Fruit fly (Drosophila melanogaster) whole organism, embryonic: ENCODE results near the gene cerv.

Experiments
- Adf1 ChIP-seq: fragments of 200-800 bp; sonication (Bioruptor generic); IDR thresholded peaks from 2 replicates; pipeline ENCODE4 v1.3.6; 2022; ENCODE audit warnings: missing biosample characterization, missing genetic modification characterization
- Blimp-1 ChIP-seq: fragments of 200-800 bp; sonication (Bioruptor generic); optimal IDR thresholded peaks from 3 replicates; lab custom pipeline; 2018; ENCODE audit warnings: missing biosample characterization, missing genetic modification characterization, mild to moderate bottlenecking, moderate library complexity, missing genetic modification reagents
- BtbVII ChIP-seq: fragments of 200-800 bp; sonication (Bioruptor generic); optimal IDR thresholded peaks from 3 replicates; lab custom pipeline; 2017; ENCODE audit warnings: missing biosample characterization, mild to moderate bottlenecking, missing genetic modification characterization
- CG10147 ChIP-seq: fragments of 200-800 bp; sonication (Bioruptor generic); optimal IDR thresholded peaks from 2 replicates; lab custom pipeline; 2019; ENCODE audit warnings: missing biosample characterization, mild to moderate bottlenecking, missing genetic modification characterization, moderate library complexity
- CG10462 ChIP-seq: fragments of 200-800 bp; sonication (Bioruptor generic); optimal IDR thresholded peaks from 2 replicates; lab custom pipeline; 2016; ENCODE audit warnings: missing biosample characterization, missing genetic modification characterization
- CG11723 ChIP-seq: fragments of 200-800 bp; sonication (Bioruptor generic); optimal IDR thresholded peaks from 2 replicates; lab custom pipeline; 2017; ENCODE audit warnings: missing biosample characterization, mild to moderate bottlenecking, missing genetic modification characterization
- CG12236 ChIP-seq: fragments of 200-800 bp; sonication (Bioruptor generic); optimal IDR thresholded peaks from 2 replicates; lab custom pipeline; 2016; ENCODE audit warnings: missing biosample characterization, missing genetic modification characterization
- CG12744 ChIP-seq: fragments of 200-800 bp; sonication (Bioruptor generic); optimal IDR thresholded peaks from 2 replicates; lab custom pipeline; 2016; ENCODE audit warnings: missing biosample characterization, missing genetic modification characterization
- CG1529 ChIP-seq: fragments of 200-800 bp; sonication (Bioruptor generic); optimal IDR thresholded peaks from 3 replicates; lab custom pipeline; 2018; ENCODE audit warnings: missing biosample characterization, missing genetic modification characterization
- CG1603 ChIP-seq: fragments of 200-800 bp; sonication (Bioruptor generic); optimal IDR thresholded peaks from 2 replicates; lab custom pipeline; 2019; ENCODE audit warnings: missing biosample characterization, mild to moderate bottlenecking, missing genetic modification characterization, moderate library complexity
- CG16779 ChIP-seq: fragments of 200-800 bp; sonication (Bioruptor generic); IDR thresholded peaks from 2 replicates; pipeline ENCODE4 v1.3.6; 2022; ENCODE audit warnings: missing biosample characterization, missing genetic modification characterization
- CG16815 ChIP-seq: fragments of 200-800 bp; sonication (Bioruptor generic); optimal IDR thresholded peaks from 3 replicates; lab custom pipeline; 2017; ENCODE audit warnings: missing biosample characterization, mild to moderate bottlenecking, missing genetic modification characterization
- CG16863 ChIP-seq: fragments of 200-800 bp; sonication (Bioruptor generic); optimal IDR thresholded peaks from 3 replicates; lab custom pipeline; 2016; ENCODE audit warnings: missing biosample characterization, missing genetic modification characterization
- CG30431 ChIP-seq: fragments of 200-800 bp; sonication (Bioruptor generic); optimal IDR thresholded peaks from 2 replicates; lab custom pipeline; 2017; ENCODE audit warnings: missing biosample characterization, missing genetic modification characterization
- CG42726 ChIP-seq: fragments of 200-800 bp; sonication (Bioruptor generic); IDR thresholded peaks from 2 replicates; pipeline ENCODE4 v1.3.6; 2022; ENCODE audit warnings: missing biosample characterization, missing genetic modification characterization; ENCODE audit not compliant: partially characterized antibody
- CG4328 ChIP-seq: fragments of 200-800 bp; sonication (Bioruptor generic); optimal IDR thresholded peaks from 3 replicates; lab custom pipeline; 2017; ENCODE audit warnings: missing biosample characterization, missing genetic modification reagents, missing genetic modification characterization
- CG4360 ChIP-seq: fragments of 200-800 bp; sonication (Bioruptor generic); IDR thresholded peaks from 2 replicates; pipeline ENCODE4 v1.3.6; 2022; ENCODE audit warnings: missing biosample characterization, missing genetic modification characterization
- CG5180 ChIP-seq: fragments of 200-800 bp; sonication (Bioruptor generic); optimal IDR thresholded peaks from 3 replicates; lab custom pipeline; 2017; ENCODE audit warnings: missing biosample characterization, missing genetic modification characterization, mild to moderate bottlenecking, moderate library complexity, missing genetic modification reagents
- CG6765 ChIP-seq: fragments of 200-800 bp; sonication (Bioruptor generic); optimal IDR thresholded peaks from 3 replicates; lab custom pipeline; 2017; ENCODE audit warnings: missing biosample characterization, mild to moderate bottlenecking, missing genetic modification characterization
- CG6791 ChIP-seq: fragments of 200-800 bp; sonication (Bioruptor generic); IDR thresholded peaks from 3 replicates; pipeline ENCODE4 v1.3.6; 2022; ENCODE audit warnings: missing biosample characterization, missing genetic modification characterization; ENCODE audit not compliant: partially characterized antibody
- CG7928 ChIP-seq: fragments of 200-800 bp; sonication (Bioruptor generic); optimal IDR thresholded peaks from 2 replicates; lab custom pipeline; 2017; ENCODE audit warnings: missing biosample characterization, mild to moderate bottlenecking, missing genetic modification characterization
- CG9437 ChIP-seq: fragments of 200-800 bp; sonication (Bioruptor generic); optimal IDR thresholded peaks from 2 replicates; lab custom pipeline; 2018; ENCODE audit warnings: missing biosample characterization, mild to moderate bottlenecking, missing genetic modification characterization
- CG9932 ChIP-seq: fragments of 200-800 bp; sonication (Bioruptor generic); IDR thresholded peaks from 2 replicates; pipeline ENCODE4 v1.3.6; 2022; ENCODE audit warnings: missing biosample characterization, missing genetic modification characterization
- Drgx ChIP-seq: fragments of 200-800 bp; sonication (Bioruptor generic); IDR thresholded peaks from 2 replicates; pipeline ENCODE4 v1.3.6; 2022; ENCODE audit warnings: missing biosample characterization, missing genetic modification characterization
- Gsc ChIP-seq: fragments of 200-800 bp; sonication (Bioruptor generic); IDR thresholded peaks from 2 replicates; pipeline ENCODE4 v1.3.6; 2022; ENCODE audit warnings: missing biosample characterization, missing genetic modification characterization
- Hand ChIP-seq: fragments of 200-800 bp; sonication (Bioruptor generic); optimal IDR thresholded peaks from 2 replicates; lab custom pipeline; 2017; ENCODE audit warnings: mild to moderate bottlenecking, missing biosample characterization, missing genetic modification reagents, missing genetic modification characterization
- Hr51 ChIP-seq, 2 experiments: fragments of 200-800 bp; sonication (Bioruptor generic); optimal IDR thresholded peaks; 2 replicates in 1 of 2; 3 replicates in 1 of 2; lab custom pipeline; 2016 to 2018; ENCODE audit warnings: missing biosample characterization in 2 of 2, missing genetic modification characterization in 2 of 2, mild to moderate bottlenecking in 1 of 2, moderate library complexity in 1 of 2
- Neu2 ChIP-seq: fragments of 200-800 bp; sonication (Bioruptor generic); optimal IDR thresholded peaks from 3 replicates; lab custom pipeline; 2016; ENCODE audit warnings: missing biosample characterization, missing genetic modification characterization, borderline replicate concordance
- Oaz ChIP-seq: fragments of 200-800 bp; sonication (Bioruptor generic); IDR thresholded peaks from 2 replicates; pipeline ENCODE4 v1.3.6; 2022; ENCODE audit warnings: missing biosample characterization, missing genetic modification characterization
- Sox102F ChIP-seq: fragments of 200-800 bp; sonication (Bioruptor generic); optimal IDR thresholded peaks from 2 replicates; lab custom pipeline; 2018; ENCODE audit warnings: missing biosample characterization, mild to moderate bottlenecking, missing genetic modification characterization, moderate library complexity
- YL-1 ChIP-seq: fragments of 200-800 bp; sonication (Bioruptor generic); optimal IDR thresholded peaks from 3 replicates; lab custom pipeline; 2017; ENCODE audit warnings: missing biosample characterization, mild to moderate bottlenecking, missing genetic modification characterization
- al ChIP-seq: fragments of 200-800 bp; sonication (Bioruptor generic); IDR thresholded peaks from 2 replicates; pipeline ENCODE4 v1.3.6; 2022; ENCODE audit warnings: missing biosample characterization, missing genetic modification characterization
- ato ChIP-seq: fragments of 200-800 bp; sonication (Bioruptor generic); IDR thresholded peaks from 2 replicates; pipeline ENCODE4 v1.3.6; 2022; ENCODE audit warnings: missing biosample characterization, missing genetic modification characterization; ENCODE audit not compliant: partially characterized antibody
- btn ChIP-seq: fragments of 200-800 bp; sonication (Bioruptor generic); optimal IDR thresholded peaks from 2 replicates; lab custom pipeline; 2016; ENCODE audit warnings: missing biosample characterization, missing genetic modification characterization
- cas ChIP-seq: fragments of 200-800 bp; sonication (Bioruptor generic); IDR thresholded peaks from 2 replicates; pipeline ENCODE4 v1.3.6; 2022; ENCODE audit warnings: missing biosample characterization, missing genetic modification characterization
- caup ChIP-seq: fragments of 200-800 bp; sonication (Bioruptor generic); optimal IDR thresholded peaks from 3 replicates; lab custom pipeline; 2017; ENCODE audit warnings: missing biosample characterization, mild to moderate bottlenecking, missing genetic modification characterization, moderate library complexity; ENCODE audit not compliant: severe bottlenecking
- dmrt11E ChIP-seq: fragments of 200-800 bp; sonication (Bioruptor generic); optimal IDR thresholded peaks from 3 replicates; lab custom pipeline; 2018; ENCODE audit warnings: missing biosample characterization, mild to moderate bottlenecking, missing genetic modification characterization, moderate library complexity
- dysf ChIP-seq: fragments of 200-800 bp; sonication (Bioruptor generic); IDR thresholded peaks from 3 replicates; pipeline ENCODE4 v1.3.6; 2022; ENCODE audit warnings: missing biosample characterization, missing genetic modification characterization
- ems ChIP-seq: fragments of 200-800 bp; sonication (Bioruptor generic); optimal IDR thresholded peaks from 3 replicates; lab custom pipeline; 2016; ENCODE audit warnings: missing biosample characterization, missing genetic modification characterization
- eve ChIP-seq, 2 experiments: fragments of >200 bp; optimal IDR thresholded peaks; 2 replicates each; lab custom pipeline; 2017; ENCODE audit warnings: missing biosample characterization in 2 of 2, missing genetic modification characterization in 2 of 2
- fd64A ChIP-seq: fragments of 200-800 bp; sonication (Bioruptor generic); optimal IDR thresholded peaks from 3 replicates; lab custom pipeline; 2018; ENCODE audit warnings: missing biosample characterization, mild to moderate bottlenecking, missing genetic modification characterization
- klu ChIP-seq: fragments of 200-800 bp; sonication (Bioruptor generic); IDR thresholded peaks from 2 replicates; pipeline ENCODE4 v1.3.6; 2022; ENCODE audit warnings: missing biosample characterization, missing genetic modification characterization
- lbe ChIP-seq: fragments of 200-800 bp; sonication (Bioruptor generic); optimal IDR thresholded peaks from 2 replicates; lab custom pipeline; 2016; ENCODE audit warnings: missing biosample characterization, mild to moderate bottlenecking, missing genetic modification characterization
- lilli ChIP-seq: fragments of 200-800 bp; sonication (Bioruptor generic); optimal IDR thresholded peaks from 3 replicates; lab custom pipeline; 2016; ENCODE audit warnings: missing biosample characterization, missing genetic modification characterization
- lola ChIP-seq, 3 experiments: fragments of >200 bp in 2 of 3; fragments of 200-800 bp in 1 of 3; sonication (Bioruptor generic) in 1 of 3; optimal IDR thresholded peaks; 2 replicates each; lab custom pipeline; 2017 to 2019; ENCODE audit warnings: missing biosample characterization in 3 of 3, missing genetic modification characterization in 3 of 3, mild to moderate bottlenecking in 1 of 3, moderate library complexity in 1 of 3
- pho ChIP-seq: fragments of 200-800 bp; sonication (Bioruptor generic); optimal IDR thresholded peaks from 2 replicates; lab custom pipeline; 2016; ENCODE audit warnings: missing biosample characterization, missing genetic modification characterization
- run ChIP-seq: fragments of 200-800 bp; sonication (Bioruptor generic); optimal IDR thresholded peaks from 3 replicates; lab custom pipeline; 2018; ENCODE audit warnings: missing biosample characterization, mild to moderate bottlenecking, missing genetic modification characterization
- sug ChIP-seq: fragments of 200-800 bp; optimal IDR thresholded peaks from 2 replicates; lab custom pipeline; 2019; ENCODE audit warnings: missing biosample characterization, mild to moderate bottlenecking, missing genetic modification characterization, moderate library complexity
- unpg ChIP-seq: fragments of 200-800 bp; sonication (Bioruptor generic); optimal IDR thresholded peaks from 3 replicates; lab custom pipeline; 2018; ENCODE audit warnings: missing biosample characterization, mild to moderate bottlenecking, missing genetic modification characterization, moderate library complexity
- vfl ChIP-seq: fragments of 200-800 bp; sonication (Bioruptor generic); optimal IDR thresholded peaks from 2 replicates; lab custom pipeline; 2016; ENCODE audit warnings: missing biosample characterization, missing genetic modification characterization

cerv gene

dm6 chrX:15579579-15579978 lies 1.6 kb upstream of the cerv start (continued):
- TF ChIP-seq CG6765, result peak; percentile 77
- TF ChIP-seq CG16815 (GFP tag; lab: Kevin White, UChicago), result peak; percentile 89
- peak; percentile 40 for TF ChIP-seq Neu2 (GFP tag; lab: Kevin White, UChicago)
- peak; percentile 98 for TF ChIP-seq lbe (GFP tag; lab: Kevin White, UChicago)
- peak; percentile 83 for TF ChIP-seq Gsc
- TF ChIP-seq vfl (GFP tag; lab: Kevin White, UChicago), result peak; percentile 72
- peak; percentile 97 for TF ChIP-seq CG9932 (GFP tag; lab: Robert Waterston, UW)
- no peak for TF ChIP-seq CG42726
- TF ChIP-seq al (GFP tag; lab: Robert Waterston, UW), result peak; percentile 93
- peak; percentile 83 for TF ChIP-seq CG11723 (GFP tag; lab: Kevin White, UChicago)
- peak; percentile 94 for TF ChIP-seq CG1603 (tag; lab: Kevin White, UChicago)
- peak; percentile 88 for TF ChIP-seq CG10147 (GFP tag; lab: Kevin White, UChicago)
- TF ChIP-seq CG12744, result peak; percentile 82
- no peak for TF ChIP-seq eve (GFP tag; optimal IDR thresholded peaks at IDR 0.05; lab: Kevin White, UChicago)
- TF ChIP-seq run (tag; lab: Kevin White, UChicago), result no peak
- peak; percentile 83 for TF ChIP-seq Hand (GFP tag; lab: Kevin White, UChicago)
- TF ChIP-seq CG30431 (GFP tag; lab: Kevin White, UChicago), result peak; percentile 91
- peak; percentile 93 for TF ChIP-seq Drgx (GFP tag; lab: Robert Waterston, UW)
- TF ChIP-seq Oaz (GFP tag; lab: Robert Waterston, UW), result peak; percentile 89
- peak; percentile 89 for TF ChIP-seq cas (GFP tag; lab: Robert Waterston, UW)
- peak in 1 of 3 experiments; percentile 82 for TF ChIP-seq lola (GFP tag; optimal IDR thresholded peaks at IDR 0.05; lab: Kevin White, UChicago)
- TF ChIP-seq CG9437 (GFP tag; lab: Kevin White, UChicago), result peak; percentile 64
- TF ChIP-seq CG4360 (GFP tag; lab: Robert Waterston, UW), result peak; percentile 59
- TF ChIP-seq sug (tag; lab: Kevin White, UChicago), result peak; percentile 86
- TF ChIP-seq klu (GFP tag; lab: Robert Waterston, UW), result peak; percentile 76
- peak; percentile 87 for TF ChIP-seq dmrt11E
- peak; percentile 64 for TF ChIP-seq CG4328 (GFP tag; lab: Kevin White, UChicago)
- peak; percentile 54 for TF ChIP-seq CG10462
- peak; percentile 96 for TF ChIP-seq dysf (GFP tag; lab: Robert Waterston, UW)
- peak; percentile 64 for TF ChIP-seq btn (GFP tag; lab: Kevin White, UChicago)
- peak; percentile 82 for TF ChIP-seq CG1529 (GFP tag; lab: Kevin White, UChicago)
- TF ChIP-seq CG6791, result no peak
- peak; percentile 90 for TF ChIP-seq ems (GFP tag; lab: Kevin White, UChicago)
- TF ChIP-seq caup (GFP tag; lab: Kevin White, UChicago), result peak; percentile 93
- TF ChIP-seq CG16863 (GFP tag; lab: Kevin White, UChicago), result peak; percentile 91
- TF ChIP-seq Hr51 (GFP tag; optimal IDR thresholded peaks at IDR 0.05; lab: Kevin White, UChicago), result peak in 1 of 2 experiments; percentile 88
- TF ChIP-seq CG16779, result peak; percentile 95
- peak; percentile 65 for TF ChIP-seq CG5180 (GFP tag; lab: Kevin White, UChicago)
- peak; percentile 90 for TF ChIP-seq pho
- TF ChIP-seq Sox102F (GFP tag; lab: Kevin White, UChicago), result peak; percentile 84
- peak; percentile 92 for TF ChIP-seq unpg (GFP tag; lab: Kevin White, UChicago)
- TF ChIP-seq CG12236, result peak; percentile 72
- no peak for TF ChIP-seq ato
- peak; percentile 85 for TF ChIP-seq BtbVII (GFP tag; lab: Kevin White, UChicago)
- peak; percentile 75 for TF ChIP-seq CG7928 (GFP tag; lab: Kevin White, UChicago)
- TF ChIP-seq YL-1 (GFP tag; lab: Kevin White, UChicago), result peak; percentile 59
- TF ChIP-seq fd64A (GFP tag; lab: Kevin White, UChicago), result peak; percentile 79
- TF ChIP-seq Blimp-1 (GFP tag; lab: Kevin White, UChicago), result peak; percentile 85
- peak; percentile 97 for TF ChIP-seq lilli
- TF ChIP-seq Adf1 (GFP tag; lab: Robert Waterston, UW), result peak; percentile 78
